Worm (Caenorhabditis elegans): Measurements from ENCODE around the gene C09E7.11.

DNA sequence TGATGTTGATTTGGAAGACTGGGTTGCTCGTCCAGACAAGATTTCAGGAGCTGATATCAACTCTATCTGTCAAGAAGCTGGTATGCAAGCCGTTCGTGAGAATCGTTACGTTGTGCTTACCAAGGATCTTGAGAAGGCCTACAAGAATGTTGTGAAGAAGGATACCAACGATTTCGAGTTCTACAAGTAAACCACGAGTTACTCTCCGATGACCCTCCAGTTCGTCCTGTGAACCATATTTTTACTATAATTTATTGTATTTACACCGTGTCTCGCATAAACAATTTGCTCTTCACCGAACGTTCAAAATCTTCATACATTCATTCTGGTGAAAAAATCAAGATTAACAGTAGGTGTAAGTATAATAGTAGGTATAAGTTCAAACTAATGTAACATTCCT, 40.2 kb upstream of the C09E7.11 start:
- TF ChIP-seq ama-1 (optimal IDR thresholded peaks at IDR 0.05) (no peak), ama-1 (GFP tag; optimal IDR thresholded peaks at IDR 0.05) (no peak), lin-26 (GFP tag; IDR thresholded peaks at IDR 0.05) (no peak), ztf-22 (GFP tag; optimal IDR thresholded peaks at IDR 0.05) (no peak), xnd-1 (tag; optimal IDR thresholded peaks at IDR 0.05) (no peak), madf-6 (GFP tag; IDR thresholded peaks at IDR 0.05) (no peak), F22D6.2 (tag; optimal IDR thresholded peaks at IDR 0.05) (no peak), die-1 (tag; optimal IDR thresholded peaks at IDR 0.05) (no peak), unc-62 (GFP tag; optimal IDR thresholded peaks at IDR 0.05) (no peak), nfya-1 (tag; optimal IDR thresholded peaks at IDR 0.05; ENCODE audit: borderline replicate concordance, insufficient read depth) (no peak), dpl-1 (GFP tag; optimal IDR thresholded peaks at IDR 0.05) (no peak), mel-28 (tag; optimal IDR thresholded peaks at IDR 0.05; ENCODE audit: borderline replicate concordance) (no peak)
